Worm (Caenorhabditis elegans): ENCODE measurements around the gene clec-219.

The clec-219 gene

ce11 chrV:8359113-8359564, 40.9 kb downstream of the clec-219 start, which contains the start of gene mpdu-1:
mpdu-1 (minus strand) TSS chrV:8359163.
- peak; percentile 4 for TF ChIP-seq pha-4 (tag; optimal IDR thresholded peaks at IDR 0.05)
- peak; percentile 49 for TF ChIP-seq ces-1 (GFP tag; optimal IDR thresholded peaks at IDR 0.05)
- TF ChIP-seq mep-1 (tag; optimal IDR thresholded peaks at IDR 0.05), result peak; percentile 45
- TF ChIP-seq nhr-237 (tag; optimal IDR thresholded peaks at IDR 0.05), result no peak
- peak; percentile 23 for TF ChIP-seq lsy-2 (tag; optimal IDR thresholded peaks at IDR 0.05)

- TF ChIP-seq nhr-2 (tag; optimal IDR thresholded peaks at IDR 0.05), result no peak
- no peak for TF ChIP-seq mab-5 (tag; optimal IDR thresholded peaks at IDR 0.05)
- no peak for TF ChIP-seq bed-3 (GFP tag; optimal IDR thresholded peaks at IDR 0.05)
- TF ChIP-seq tbx-8 (GFP tag; optimal IDR thresholded peaks at IDR 0.05), result no peak
- no peak for TF ChIP-seq sptf-1 (tag; optimal IDR thresholded peaks at IDR 0.05)
Observed at ce11 chrV:8359792-8360191, 41.6 kb downstream of the clec-219 start, which contains the start of gene F38E1.6. F38E1.6 (plus strand) TSS chrV:8360092.

- no peak for TF ChIP-seq unc-39 (tag; optimal IDR thresholded peaks at IDR 0.05)
- TF ChIP-seq snpc-4 (tag; optimal IDR thresholded peaks at IDR 0.05), result no peak
- no peak for TF ChIP-seq bed-3 (GFP tag; optimal IDR thresholded peaks at IDR 0.05)
- TF ChIP-seq mab-5 (tag; optimal IDR thresholded peaks at IDR 0.05), result no peak
- TF ChIP-seq elt-1 (tag; optimal IDR thresholded peaks at IDR 0.05; ENCODE audit: borderline replicate concordance, insufficient read depth), result no peak
- no peak for TF ChIP-seq ceh-43 (GFP tag; optimal IDR thresholded peaks at IDR 0.05)
- TF ChIP-seq ceh-83 (GFP tag; optimal IDR thresholded peaks at IDR 0.05), result no peak
- no peak for TF ChIP-seq nhr-12 (tag; optimal IDR thresholded peaks at IDR 0.05)
- no peak for TF ChIP-seq ces-1 (GFP tag; optimal IDR thresholded peaks at IDR 0.05)
- TF ChIP-seq cnd-1 (tag; optimal IDR thresholded peaks at IDR 0.05), result no peak
- no peak for TF ChIP-seq zip-8 (tag; optimal IDR thresholded peaks at IDR 0.05)
- no peak for TF ChIP-seq lin-32 (GFP tag; optimal IDR thresholded peaks at IDR 0.05)
- no peak for TF ChIP-seq sptf-1 (tag; optimal IDR thresholded peaks at IDR 0.05)
- no peak for TF ChIP-seq blmp-1 (tag; optimal IDR thresholded peaks at IDR 0.05)
- no peak for TF ChIP-seq ham-2 (GFP tag; optimal IDR thresholded peaks at IDR 0.05)
- TF ChIP-seq tbx-8 (GFP tag; optimal IDR thresholded peaks at IDR 0.05), result no peak
- no peak for TF ChIP-seq ceh-39 (tag; optimal IDR thresholded peaks at IDR 0.05)
- no peak for TF ChIP-seq elt-3 (tag; optimal IDR thresholded peaks at IDR 0.05)
- no peak for TF ChIP-seq nhr-237 (tag; optimal IDR thresholded peaks at IDR 0.05)
Observed at ce11 chrV:8370705-8371104, 52.5 kb downstream of the clec-219 start, which contains the start of gene gpa-2. gpa-2 (plus strand) TSS chrV:8371005.

Measured in whole organism, mixed stage, embryonic.